Worm (Caenorhabditis elegans) whole organism, L3 larva: ENCODE results near the gene slc-9B.2.

ENCODE experiments used
- R02D3.7 ChIP-seq: fragments of 150-350 bp; optimal IDR thresholded peaks from 2 replicates; lab custom pipeline; 2014; ENCODE audit warnings: missing biosample characterization, missing genetic modification characterization
- ZK546.5 ChIP-seq: sonication (generic microtip); optimal IDR thresholded peaks from 2 replicates; lab custom pipeline; 2017; ENCODE audit warnings: missing biosample characterization, missing genetic modification characterization
- aly-2 ChIP-seq: fragments of 150-350 bp; optimal IDR thresholded peaks from 2 replicates; lab custom pipeline; 2014; ENCODE audit warnings: missing biosample characterization, missing genetic modification characterization
- ama-1 ChIP-seq: fragments of 150-350 bp; optimal IDR thresholded peaks from 2 replicates; lab custom pipeline; 2018
- ceh-16 ChIP-seq: sonication (generic microtip); optimal IDR thresholded peaks from 2 replicates; lab custom pipeline; 2017; ENCODE audit warnings: missing biosample characterization, missing genetic modification characterization
- ceh-28 ChIP-seq: fragments of 150-350 bp; optimal IDR thresholded peaks from 2 replicates; lab custom pipeline; 2014; ENCODE audit warnings: missing biosample characterization, missing genetic modification reagents, missing genetic modification characterization
- ceh-82 ChIP-seq: fragments of 150-350 bp; optimal IDR thresholded peaks from 2 replicates; lab custom pipeline; 2014; ENCODE audit warnings: missing biosample characterization, missing genetic modification characterization
- ceh-9 ChIP-seq: sonication (generic microtip); optimal IDR thresholded peaks from 2 replicates; lab custom pipeline; 2018; ENCODE audit warnings: missing biosample characterization, missing genetic modification characterization
- egl-27 ChIP-seq: sonication (generic microtip); optimal IDR thresholded peaks from 4 replicates; lab custom pipeline; 2017; ENCODE audit warnings: missing biosample characterization, missing genetic modification reagents, missing genetic modification characterization
- egl-5 ChIP-seq: fragments of 150-350 bp; optimal IDR thresholded peaks from 2 replicates; lab custom pipeline; 2017; ENCODE audit warnings: missing biosample characterization, missing genetic modification reagents, missing genetic modification characterization, inconsistent platforms
- elt-1 ChIP-seq: fragments of 150-350 bp; optimal IDR thresholded peaks from 2 replicates; lab custom pipeline; 2014; ENCODE audit warnings: missing biosample characterization, missing genetic modification characterization
- elt-2 ChIP-seq: sonication (generic microtip); optimal IDR thresholded peaks from 2 replicates; lab custom pipeline; 2016; ENCODE audit warnings: missing genetic modification reagents, mild to moderate bottlenecking, missing genetic modification characterization, missing compliant biosample characterization
- eor-1 ChIP-seq, 2 experiments: fragments of 150-350 bp; optimal IDR thresholded peaks; 2 replicates each; lab custom pipeline; 2014 to 2018; ENCODE audit warnings: missing biosample characterization in 2 of 2, missing genetic modification characterization in 2 of 2
- fkh-10 ChIP-seq: sonication (generic microtip); optimal IDR thresholded peaks from 2 replicates; lab custom pipeline; 2017; ENCODE audit warnings: missing biosample characterization, missing genetic modification reagents, missing genetic modification characterization
- fkh-2 ChIP-seq: fragments of 150-350 bp; optimal IDR thresholded peaks from 2 replicates; lab custom pipeline; 2014; ENCODE audit warnings: missing biosample characterization, missing genetic modification reagents, missing genetic modification characterization
- hmg-11 ChIP-seq: sonication (generic microtip); optimal IDR thresholded peaks from 2 replicates; lab custom pipeline; 2016; ENCODE audit warnings: missing genetic modification characterization, missing compliant biosample characterization
- jun-1 ChIP-seq: fragments of 150-350 bp; optimal IDR thresholded peaks from 2 replicates; lab custom pipeline; 2014; ENCODE audit warnings: missing biosample characterization, missing genetic modification reagents, missing genetic modification characterization
- lin-15B ChIP-seq: fragments of 150-350 bp; optimal IDR thresholded peaks from 2 replicates; lab custom pipeline; 2014; ENCODE audit warnings: missing biosample characterization, missing genetic modification characterization
- lin-39 ChIP-seq: fragments of 150-350 bp; optimal IDR thresholded peaks from 2 replicates; lab custom pipeline; 2018; ENCODE audit warnings: missing biosample characterization, missing genetic modification reagents, missing genetic modification characterization
- lsy-12 ChIP-seq: sonication (generic microtip); optimal IDR thresholded peaks from 2 replicates; lab custom pipeline; 2016; ENCODE audit warnings: mild to moderate bottlenecking, missing genetic modification characterization, missing compliant biosample characterization
- mdl-1 ChIP-seq: fragments of 150-350 bp; optimal IDR thresholded peaks from 2 replicates; lab custom pipeline; 2014; ENCODE audit warnings: missing biosample characterization, missing genetic modification characterization
- nfya-1 ChIP-seq: sonication (generic microtip); optimal IDR thresholded peaks from 2 replicates; lab custom pipeline; 2017; ENCODE audit warnings: missing genetic modification characterization, mild to moderate bottlenecking, missing compliant biosample characterization, antibody characterized with exemption, moderate library complexity; ENCODE audit not compliant: insufficient read depth
- nhr-11 ChIP-seq: fragments of 150-350 bp; optimal IDR thresholded peaks from 2 replicates; lab custom pipeline; 2014; ENCODE audit warnings: missing biosample characterization, missing genetic modification characterization
- nhr-12 ChIP-seq: fragments of 150-350 bp; optimal IDR thresholded peaks from 2 replicates; lab custom pipeline; 2014; ENCODE audit warnings: missing biosample characterization, missing genetic modification characterization
- nhr-23 ChIP-seq: fragments of 150-350 bp; optimal IDR thresholded peaks from 2 replicates; lab custom pipeline; 2014; ENCODE audit warnings: missing biosample characterization, missing genetic modification reagents, missing genetic modification characterization
- nhr-237 ChIP-seq: fragments of 150-350 bp; optimal IDR thresholded peaks from 2 replicates; lab custom pipeline; 2014; ENCODE audit warnings: missing biosample characterization, missing genetic modification characterization
- nhr-25 ChIP-seq: sonication (generic microtip); optimal IDR thresholded peaks from 2 replicates; lab custom pipeline; 2017; ENCODE audit warnings: missing biosample characterization, missing genetic modification characterization
- nhr-28 ChIP-seq: fragments of 150-350 bp; optimal IDR thresholded peaks from 2 replicates; lab custom pipeline; 2014; ENCODE audit warnings: missing biosample characterization, missing genetic modification characterization
- nhr-43 ChIP-seq: sonication (generic microtip); optimal IDR thresholded peaks from 2 replicates; lab custom pipeline; 2016; ENCODE audit warnings: mild to moderate bottlenecking, missing genetic modification characterization, missing compliant biosample characterization; ENCODE audit not compliant: poor library complexity, severe bottlenecking
- nhr-67 ChIP-seq: fragments of 150-350 bp; optimal IDR thresholded peaks from 2 replicates; lab custom pipeline; 2014; ENCODE audit warnings: missing biosample characterization, missing genetic modification characterization
- nhr-76 ChIP-seq: fragments of 150-350 bp; sonication (generic microtip); optimal IDR thresholded peaks from 5 replicates; lab custom pipeline; 2014; ENCODE audit warnings: missing biosample characterization, missing genetic modification characterization
- nhr-77 ChIP-seq: fragments of 150-350 bp; optimal IDR thresholded peaks from 2 replicates; lab custom pipeline; 2014; ENCODE audit warnings: missing biosample characterization, missing genetic modification characterization
- pha-4 ChIP-seq: fragments of 150-350 bp; optimal IDR thresholded peaks from 2 replicates; lab custom pipeline; 2014; ENCODE audit warnings: missing biosample characterization, missing genetic modification reagents, missing genetic modification characterization
- pqm-1 ChIP-seq: fragments of 150-350 bp; optimal IDR thresholded peaks from 2 replicates; lab custom pipeline; 2017; ENCODE audit warnings: missing biosample characterization, missing genetic modification characterization, inconsistent platforms
- skn-1 ChIP-seq: fragments of 150-350 bp; optimal IDR thresholded peaks from 2 replicates; lab custom pipeline; 2014; ENCODE audit warnings: missing biosample characterization, missing genetic modification characterization
- snpc-4 ChIP-seq: fragments of 150-350 bp; optimal IDR thresholded peaks from 2 replicates; lab custom pipeline; 2014; ENCODE audit warnings: missing biosample characterization, missing genetic modification characterization
- tbx-2 ChIP-seq: sonication (generic microtip); optimal IDR thresholded peaks from 2 replicates; lab custom pipeline; 2016; ENCODE audit warnings: mild to moderate bottlenecking, missing genetic modification characterization, missing compliant biosample characterization
- unc-39 ChIP-seq: sonication (generic microtip); optimal IDR thresholded peaks from 4 replicates; lab custom pipeline; 2017; ENCODE audit warnings: missing biosample characterization, missing genetic modification characterization
- unc-62 ChIP-seq: fragments of 150-350 bp; sonication (generic microtip); optimal IDR thresholded peaks from 4 replicates; lab custom pipeline; 2014; ENCODE audit warnings: missing biosample characterization, missing genetic modification reagents, missing genetic modification characterization
- zag-1 ChIP-seq: fragments of 150-350 bp; optimal IDR thresholded peaks from 2 replicates; lab custom pipeline; 2014; ENCODE audit warnings: missing biosample characterization, missing genetic modification characterization
- ztf-11 ChIP-seq: fragments of 150-350 bp; optimal IDR thresholded peaks from 2 replicates; lab custom pipeline; 2014; ENCODE audit warnings: missing biosample characterization, missing genetic modification characterization
- ztf-4 ChIP-seq: fragments of 150-350 bp; optimal IDR thresholded peaks from 2 replicates; lab custom pipeline; 2014; ENCODE audit warnings: missing biosample characterization, missing genetic modification characterization

Gene slc-9B.2

ce11 chrV:16350775-16351378 lies 12.0 kb downstream of the slc-9B.2 start (continued):
- peak; percentile 38 for TF ChIP-seq pqm-1 (tag; lab: Kevin White, UChicago)

- TF ChIP-seq snpc-4 (peak; percentile 80), ceh-16 (tag; lab: Kevin White, UChicago) (no peak), unc-62 (GFP tag; lab: Kevin White, UChicago) (no peak), nfya-1 (tag; lab: Kevin White, UChicago) (no peak)
Observed at ce11 chrV:16351757-16352156, 12.9 kb downstream of the slc-9B.2 start.

- TF ChIP-seq skn-1 (tag; lab: Kevin White, UChicago) (peak; percentile 56), egl-5 (peak; percentile 3), nhr-77 (no peak), unc-62 (GFP tag; lab: Kevin White, UChicago) (no peak), lin-39 (peak; percentile 54), nfya-1 (tag; lab: Kevin White, UChicago) (peak; percentile 54), hmg-11 (tag; lab: Kevin White, UChicago) (peak; percentile 13), nhr-43 (tag; lab: Kevin White, UChicago) (no peak), nhr-23 (tag; lab: Kevin White, UChicago) (no peak), pha-4 (peak; percentile 69), elt-2 (tag; lab: Kevin White, UChicago) (peak; percentile 60), lin-15B (peak; percentile 22), pqm-1 (tag; lab: Kevin White, UChicago) (peak; percentile 58), ceh-16 (tag; lab: Kevin White, UChicago) (no peak)
- TF ChIP-seq, all 47 proteins: peak for 9
Observed at ce11 chrV:16352282-16352681, 13.4 kb downstream of the slc-9B.2 start.

DNA sequence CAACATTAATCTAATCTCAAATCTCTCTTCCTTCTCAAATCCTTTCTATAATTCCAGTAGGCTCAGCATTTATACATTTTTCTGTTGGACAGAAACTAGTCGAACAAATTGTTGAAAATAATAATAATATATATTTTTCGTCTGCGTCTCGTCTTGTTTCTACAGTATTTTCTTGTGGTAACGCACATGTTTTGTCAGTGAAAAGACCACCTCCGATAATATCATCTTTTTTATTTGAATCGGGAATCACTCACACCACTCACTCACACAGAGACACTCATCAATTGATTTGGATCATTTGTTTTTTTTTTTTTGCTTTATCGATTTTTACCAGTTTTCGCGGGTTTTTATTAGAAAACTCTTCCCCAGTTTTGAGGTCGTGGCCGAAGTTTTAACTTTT lies 15.8 kb downstream of the slc-9B.2 start:
- TF ChIP-seq pha-4 (peak; percentile 6), ama-1 (no peak), nhr-67 (tag; lab: Kevin White, UChicago) (no peak)

DNA sequence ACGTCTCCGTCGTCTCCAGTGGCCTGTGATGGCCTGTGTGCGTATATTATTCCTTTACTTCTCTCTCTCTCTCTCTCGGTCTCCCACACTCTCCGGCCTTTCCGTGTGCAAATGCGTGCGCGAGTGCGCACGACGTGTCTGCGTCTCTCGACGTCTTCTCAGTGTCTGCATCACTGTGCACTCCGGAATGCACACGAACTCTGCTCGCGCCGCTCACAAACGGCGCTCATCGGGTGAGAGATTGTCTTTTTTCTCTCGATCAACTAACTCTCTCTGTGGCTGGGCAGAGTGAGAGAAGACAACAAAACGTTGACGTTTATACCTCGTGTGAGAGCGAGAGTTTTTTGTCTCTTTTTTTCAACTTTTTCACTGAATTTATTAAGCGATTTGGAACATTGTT lies 17.1 kb downstream of the slc-9B.2 start:
- TF ChIP-seq nhr-237 (tag; lab: Kevin White, UChicago) (no peak), elt-1 (tag; lab: Kevin White, UChicago) (no peak), nfya-1 (tag; lab: Kevin White, UChicago) (peak; percentile 96), nhr-67 (tag; lab: Kevin White, UChicago) (no peak), pha-4 (peak; percentile 81), jun-1 (peak; percentile 96), unc-62 (GFP tag; lab: Kevin White, UChicago) (peak; percentile 13), zag-1 (tag; lab: Kevin White, UChicago) (no peak), elt-2 (tag; lab: Kevin White, UChicago) (peak; percentile 86), ztf-4 (tag; lab: Kevin White, UChicago) (no peak), snpc-4 (peak; percentile 52), nhr-25 (peak; percentile 64), ceh-16 (tag; lab: Kevin White, UChicago) (no peak), unc-39 (tag; lab: Kevin White, UChicago) (no peak), R02D3.7 (tag; lab: Kevin White, UChicago) (peak; percentile 72), nhr-76 (tag; lab: Kevin White, UChicago) (no peak), eor-1 (tag; optimal IDR thresholded peaks at IDR 0.05; lab: Kevin White, UChicago) (no peak), pqm-1 (tag; lab: Kevin White, UChicago) (peak; percentile 91), nhr-23 (tag; lab: Kevin White, UChicago) (peak; percentile 83), nhr-43 (tag; lab: Kevin White, UChicago) (peak; percentile 60), nhr-11 (no peak), mdl-1 (tag; lab: Kevin White, UChicago) (peak; percentile 58), ama-1 (peak; percentile 34), tbx-2 (tag; lab: Kevin White, UChicago) (peak; percentile 56), egl-27 (tag; lab: Kevin White, UChicago) (peak; percentile 71), fkh-10 (GFP tag; lab: Kevin White, UChicago) (peak; percentile 87), ztf-11 (tag; lab: Kevin White, UChicago) (no peak), lin-15B (peak; percentile 68), ceh-28 (tag; lab: Kevin White, UChicago) (peak; percentile 84), ceh-82 (peak; percentile 23), nhr-77 (no peak), ZK546.5 (no peak), ceh-9 (tag; lab: Kevin White, UChicago) (no peak), lsy-12 (peak; percentile 84), nhr-28 (no peak), fkh-2 (tag; lab: Kevin White, UChicago) (no peak), egl-5 (peak; percentile 70), skn-1 (tag; lab: Kevin White, UChicago) (peak; percentile 85), hmg-11 (tag; lab: Kevin White, UChicago) (peak; percentile 99), lin-39 (peak; percentile 92), aly-2 (tag; lab: Kevin White, UChicago) (no peak), nhr-12 (no peak)
